Worm (Caenorhabditis elegans): Measurements from ENCODE around the gene F01G4.6.
"Not testable (repeated sequence)": the region's sequence is repeated elsewhere in the genome, so short reads cannot be mapped to it uniquely, and the experiment has no call there.

F01G4.6 gene

ce11 chrIV:11149454-11150163, at the start of gene F01G4.6, which contains the start of gene pfd-1:
Gene F01G4.6, minus strand, starts transcription at chrIV:11149504.
Gene pfd-1, plus strand, starts transcription at chrIV:11150113.
- no peak for TF ChIP-seq mab-5 (tag; optimal IDR thresholded peaks at IDR 0.05)
- TF ChIP-seq unc-120 (tag; optimal IDR thresholded peaks at IDR 0.05; ENCODE audit: poor library complexity, severe bottlenecking): peak; percentile 69
- TF ChIP-seq sptf-1 (tag; optimal IDR thresholded peaks at IDR 0.05): peak; percentile 74
- peak; percentile 82 for TF ChIP-seq mep-1 (tag; optimal IDR thresholded peaks at IDR 0.05)
- peak; percentile 20 for TF ChIP-seq drap-1 (GFP tag; optimal IDR thresholded peaks at IDR 0.05)
- TF ChIP-seq nhr-2 (tag; optimal IDR thresholded peaks at IDR 0.05): peak; percentile 24
- no peak for TF ChIP-seq sem-2 (GFP tag; optimal IDR thresholded peaks at IDR 0.05)
- no peak for TF ChIP-seq nhr-76 (tag; optimal IDR thresholded peaks at IDR 0.05)
- TF ChIP-seq mls-2 (tag; optimal IDR thresholded peaks at IDR 0.05): no peak
- no peak for TF ChIP-seq elt-1 (tag; optimal IDR thresholded peaks at IDR 0.05; ENCODE audit: borderline replicate concordance, insufficient read depth)
- no peak for TF ChIP-seq bed-3 (GFP tag; optimal IDR thresholded peaks at IDR 0.05)
- TF ChIP-seq snpc-4 (tag; optimal IDR thresholded peaks at IDR 0.05): no peak
- peak; percentile 23 for TF ChIP-seq blmp-1 (tag; optimal IDR thresholded peaks at IDR 0.05)
- peak; percentile 86 for TF ChIP-seq ces-1 (GFP tag; optimal IDR thresholded peaks at IDR 0.05)
- TF ChIP-seq ceh-39 (tag; optimal IDR thresholded peaks at IDR 0.05): peak; percentile 29
- no peak for TF ChIP-seq elt-3 (tag; optimal IDR thresholded peaks at IDR 0.05)
- peak; percentile 97 for TF ChIP-seq lsy-2 (tag; optimal IDR thresholded peaks at IDR 0.05)
- TF ChIP-seq nhr-28 (tag; optimal IDR thresholded peaks at IDR 0.05): no peak
- TF ChIP-seq lin-13 (tag; optimal IDR thresholded peaks at IDR 0.05): peak; percentile 79
- TF ChIP-seq zip-8 (tag; optimal IDR thresholded peaks at IDR 0.05): no peak
- TF ChIP-seq nhr-237 (tag; optimal IDR thresholded peaks at IDR 0.05): peak; percentile 88
- no peak for TF ChIP-seq unc-39 (tag; optimal IDR thresholded peaks at IDR 0.05)
- no peak for TF ChIP-seq ceh-83 (GFP tag; optimal IDR thresholded peaks at IDR 0.05)
- peak; percentile 65 for TF ChIP-seq M03D4.4 (tag; optimal IDR thresholded peaks at IDR 0.05)
- no peak for TF ChIP-seq flh-1 (GFP tag; optimal IDR thresholded peaks at IDR 0.05)
- no peak for TF ChIP-seq lin-32 (GFP tag; optimal IDR thresholded peaks at IDR 0.05)
- no peak for TF ChIP-seq ztf-11 (tag; optimal IDR thresholded peaks at IDR 0.05)
- TF ChIP-seq ham-2 (GFP tag; optimal IDR thresholded peaks at IDR 0.05): no peak
- peak; percentile 58 for TF ChIP-seq unc-62 (GFP tag; optimal IDR thresholded peaks at IDR 0.05)
- TF ChIP-seq cnd-1 (tag; optimal IDR thresholded peaks at IDR 0.05): peak; percentile 25
- no peak for TF ChIP-seq tbx-8 (GFP tag; optimal IDR thresholded peaks at IDR 0.05)
- no peak for TF ChIP-seq nhr-12 (tag; optimal IDR thresholded peaks at IDR 0.05)
- no peak for TF ChIP-seq ceh-43 (GFP tag; optimal IDR thresholded peaks at IDR 0.05)
- TF ChIP-seq pha-4 (tag; optimal IDR thresholded peaks at IDR 0.05): peak; percentile 71
- peak; percentile 57 for TF ChIP-seq hlh-1 (tag; optimal IDR thresholded peaks at IDR 0.05)

ce11 chrIV:11198983-11199382, 49.7 kb upstream of the F01G4.6 start, which contains the start of gene R07H5.16:
Gene R07H5.16, plus strand, starts transcription at chrIV:11199330.
- not testable (repeated sequence) for TF ChIP-seq nhr-12, unc-39, zip-8 (tag; optimal IDR thresholded peaks at IDR 0.05)

- TF ChIP-seq nhr-76 (tag; optimal IDR thresholded peaks at IDR 0.05) (no peak), unc-120 (tag; optimal IDR thresholded peaks at IDR 0.05; ENCODE audit: poor library complexity, severe bottlenecking) (no peak), ceh-43 (GFP tag; optimal IDR thresholded peaks at IDR 0.05) (no peak), nhr-28 (tag; optimal IDR thresholded peaks at IDR 0.05) (no peak), ztf-11 (tag; optimal IDR thresholded peaks at IDR 0.05) (no peak), zip-8 (tag; optimal IDR thresholded peaks at IDR 0.05) (no peak), lin-13 (tag; optimal IDR thresholded peaks at IDR 0.05) (no peak), lin-32 (GFP tag; optimal IDR thresholded peaks at IDR 0.05) (no peak), sptf-1 (tag; optimal IDR thresholded peaks at IDR 0.05) (no peak), ceh-83 (GFP tag; optimal IDR thresholded peaks at IDR 0.05) (no peak), unc-39 (tag; optimal IDR thresholded peaks at IDR 0.05) (no peak), nhr-12 (tag; optimal IDR thresholded peaks at IDR 0.05) (no peak), ham-2 (GFP tag; optimal IDR thresholded peaks at IDR 0.05) (no peak), mep-1 (tag; optimal IDR thresholded peaks at IDR 0.05) (no peak), drap-1 (GFP tag; optimal IDR thresholded peaks at IDR 0.05) (no peak), mab-5 (tag; optimal IDR thresholded peaks at IDR 0.05) (no peak), elt-3 (tag; optimal IDR thresholded peaks at IDR 0.05) (no peak), sem-2 (GFP tag; optimal IDR thresholded peaks at IDR 0.05) (no peak), hlh-1 (tag; optimal IDR thresholded peaks at IDR 0.05) (no peak)
Observed at ce11 chrIV:11189411-11189810, 40.1 kb upstream of the F01G4.6 start, which contains the start of gene fbxb-79. Gene fbxb-79, minus strand, starts transcription at chrIV:11189511.

Measured in whole organism, mixed stage, embryonic.